Worm (Caenorhabditis elegans): ENCODE results near the gene odd-1.

- TF ChIP-seq ama-1 (optimal IDR thresholded peaks at IDR 0.05) (no peak), B0310.2 (tag; optimal IDR thresholded peaks at IDR 0.05) (no peak), pes-1 (GFP tag; IDR thresholded peaks at IDR 0.05) (no peak)
These were observed 11.6 kb upstream of the odd-1 start for ce11 chrIII:7096481-7096880.
